Worm (Caenorhabditis elegans): Measurements from ENCODE around the gene F32D8.5.
A peak's percentile ranks its signal among the peaks of the same experiment; 100 is the strongest.

Gene F32D8.5

ce11 chrV:10944903-10945302, 50.3 kb downstream of the F32D8.5 start:
- TF ChIP-seq fkh-10 (GFP tag; optimal IDR thresholded peaks at IDR 0.05) (peak; percentile 74), unc-62 (GFP tag; optimal IDR thresholded peaks at IDR 0.05) (no peak)

All from whole organism, L3 larva.